Fruit fly (Drosophila melanogaster) Kc167 (cell line): ENCODE measurements around the gene roq.

Experiments used
- Myc ChIP-seq: fragments of >200 bp; optimal IDR thresholded peaks from 2 replicates; lab custom pipeline; 2017; ENCODE audit warnings: missing external identifiers
- Sin3A ChIP-seq: fragments of >200 bp; optimal IDR thresholded peaks from 2 replicates; lab custom pipeline; 2018; ENCODE audit warnings: missing external identifiers
- h ChIP-seq: fragments of >200 bp; optimal IDR thresholded peaks from 3 replicates; lab custom pipeline; 2018; ENCODE audit warnings: missing external identifiers
- insv ChIP-seq: fragments of >200 bp; optimal IDR thresholded peaks from 3 replicates; lab custom pipeline; 2018; ENCODE audit warnings: missing external identifiers
- psq ChIP-seq: fragments of >200 bp; optimal IDR thresholded peaks from 2 replicates; lab custom pipeline; 2017; ENCODE audit warnings: missing external identifiers
- ttk ChIP-seq: sonication (Bioruptor generic); optimal IDR thresholded peaks from 2 replicates; lab custom pipeline; 2017; ENCODE audit warnings: missing external identifiers

roq gene

dm6 chr3L:16377768-16378764 lies at the start of gene roq:
TSS of gene roq (minus strand) at chr3L:16378566.
- TF ChIP-seq h (lab: Kevin White, UChicago) (no peak), Sin3A (no peak), ttk (no peak), Myc (no peak), psq (no peak), insv (lab: Kevin White, UChicago) (no peak)

DNA sequence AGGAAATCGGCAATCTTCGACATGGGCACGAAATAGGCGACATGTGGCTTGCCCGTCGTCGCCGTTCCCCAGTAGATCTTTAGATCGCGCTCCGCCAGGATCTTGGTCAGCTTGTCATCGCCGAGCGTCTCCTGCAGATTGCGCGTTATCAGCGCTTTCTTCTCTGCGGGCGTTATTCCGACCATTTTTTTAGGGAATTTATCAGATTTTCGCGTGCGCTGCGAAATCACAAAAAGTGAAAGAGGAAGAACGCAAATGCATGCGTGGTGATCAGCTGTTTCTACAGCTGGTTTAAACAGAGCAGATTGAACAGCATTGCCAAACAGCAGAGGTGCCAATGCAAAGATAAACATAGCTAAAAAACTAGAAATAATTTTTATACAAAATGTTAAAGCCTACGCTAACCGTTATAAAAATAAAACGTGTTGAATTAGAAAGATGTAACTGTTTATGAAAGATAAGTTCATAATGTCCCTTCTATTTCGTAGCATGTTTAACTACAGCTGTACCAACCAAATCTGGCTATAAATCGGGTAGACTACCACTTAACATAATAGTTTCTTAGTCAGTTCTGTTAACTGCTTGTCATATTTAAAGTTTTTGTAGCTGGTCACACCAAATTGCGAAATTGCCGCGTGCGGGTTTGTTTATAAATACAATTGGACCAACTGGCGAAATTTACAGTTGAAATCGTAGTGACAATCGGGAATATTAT lies 40.9 kb upstream of the roq start, which contains the start of the genes TyrRS and CG33158:
Gene TyrRS, minus strand, starts transcription at position 244 of the 715 bp plus-strand sequence.
Gene CG33158, plus strand, starts transcription at position 539 of the 715 bp plus-strand sequence.
- TF ChIP-seq Myc (no peak), Sin3A (no peak), insv (lab: Kevin White, UChicago) (no peak), psq (no peak), ttk (no peak), h (lab: Kevin White, UChicago) (no peak)

DNA sequence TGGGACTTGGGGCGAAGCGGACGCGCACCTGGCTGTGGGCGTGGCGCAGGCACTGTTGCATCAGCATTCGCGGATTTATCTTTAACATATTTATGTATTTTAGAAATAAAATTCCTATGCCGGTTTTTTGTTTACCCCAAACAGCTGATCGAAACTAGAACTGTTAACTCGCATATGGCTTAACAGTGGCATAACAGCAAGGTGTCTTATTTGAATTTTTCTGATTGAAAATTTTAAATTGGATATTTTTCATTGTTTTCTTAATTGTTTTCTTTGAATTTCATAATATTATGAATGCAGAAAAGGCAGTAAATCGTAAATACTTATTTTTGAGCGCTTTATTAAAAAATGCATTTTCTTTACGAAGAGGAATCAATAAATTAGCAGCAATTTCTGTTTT lies 38.7 kb upstream of the roq start, which contains the start of gene GluRS-m:
Gene GluRS-m, minus strand, starts transcription at position 154 of the 400 bp plus-strand sequence.
- TF ChIP-seq Myc (no peak), h (lab: Kevin White, UChicago) (no peak), psq (no peak), ttk (no peak), insv (lab: Kevin White, UChicago) (no peak), Sin3A (no peak)

- TF ChIP-seq psq = no peak
- TF ChIP-seq insv (lab: Kevin White, UChicago) = no peak
Observed at dm6 chr3L:16412394-16412950, 34.1 kb upstream of the roq start, which contains the start of gene Serinc. TSS of gene Serinc (plus strand) at chr3L:16412722.

- no peak for TF ChIP-seq Sin3A
- no peak for TF ChIP-seq psq
- no peak for TF ChIP-seq insv (lab: Kevin White, UChicago)
- no peak for TF ChIP-seq h (lab: Kevin White, UChicago)
- no peak for TF ChIP-seq Myc
- TF ChIP-seq ttk = no peak
Observed at dm6 chr3L:16411566-16411965, 33.2 kb upstream of the roq start, which contains the start of gene fax. TSS of gene fax (minus strand) at chr3L:16411828.

- TF ChIP-seq psq (no peak), ttk (no peak)
Observed at dm6 chr3L:16410234-16411119, 32.1 kb upstream of the roq start.

DNA sequence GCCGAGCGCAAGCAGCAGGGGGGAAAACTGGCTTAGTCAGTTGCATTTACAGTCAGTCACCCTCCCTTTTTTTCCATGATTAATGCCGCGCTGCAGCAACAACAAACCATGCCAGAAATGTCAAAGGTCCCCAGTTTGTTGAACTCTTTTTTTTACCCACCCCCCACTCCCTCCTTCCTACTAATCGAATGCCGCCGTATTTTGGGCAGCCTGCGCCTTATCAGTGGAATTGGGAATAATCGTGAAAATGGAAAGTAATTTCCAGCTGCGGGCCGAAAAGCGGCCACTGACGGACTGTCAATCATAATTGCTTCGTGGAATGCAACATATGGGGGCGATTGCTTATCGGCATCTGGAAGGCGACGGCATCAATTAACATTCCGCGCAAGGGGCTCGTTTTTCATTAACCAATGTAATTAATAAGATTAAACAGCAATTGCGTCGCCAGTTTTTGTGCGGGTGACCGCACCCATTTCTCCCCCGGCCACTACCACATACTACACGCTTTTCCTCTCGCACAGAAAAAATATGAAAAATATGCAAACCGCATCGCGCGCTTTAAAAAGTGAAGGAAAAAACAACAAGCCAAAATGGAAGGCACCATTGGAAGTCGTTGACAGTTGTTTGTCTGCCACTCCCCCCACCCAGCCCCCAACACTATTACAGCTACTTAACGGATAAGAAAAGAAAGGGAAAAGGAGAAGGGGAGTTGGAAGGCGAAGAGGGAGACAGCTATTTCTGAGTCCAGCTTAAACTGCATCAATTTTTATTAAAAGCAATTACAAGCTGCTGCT lies 31.3 kb upstream of the roq start:
- no peak for TF ChIP-seq Myc
- no peak for TF ChIP-seq Sin3A
- no peak for TF ChIP-seq insv (lab: Kevin White, UChicago)
- TF ChIP-seq psq = no peak
- no peak for TF ChIP-seq ttk
- TF ChIP-seq h (lab: Kevin White, UChicago) = no peak

DNA sequence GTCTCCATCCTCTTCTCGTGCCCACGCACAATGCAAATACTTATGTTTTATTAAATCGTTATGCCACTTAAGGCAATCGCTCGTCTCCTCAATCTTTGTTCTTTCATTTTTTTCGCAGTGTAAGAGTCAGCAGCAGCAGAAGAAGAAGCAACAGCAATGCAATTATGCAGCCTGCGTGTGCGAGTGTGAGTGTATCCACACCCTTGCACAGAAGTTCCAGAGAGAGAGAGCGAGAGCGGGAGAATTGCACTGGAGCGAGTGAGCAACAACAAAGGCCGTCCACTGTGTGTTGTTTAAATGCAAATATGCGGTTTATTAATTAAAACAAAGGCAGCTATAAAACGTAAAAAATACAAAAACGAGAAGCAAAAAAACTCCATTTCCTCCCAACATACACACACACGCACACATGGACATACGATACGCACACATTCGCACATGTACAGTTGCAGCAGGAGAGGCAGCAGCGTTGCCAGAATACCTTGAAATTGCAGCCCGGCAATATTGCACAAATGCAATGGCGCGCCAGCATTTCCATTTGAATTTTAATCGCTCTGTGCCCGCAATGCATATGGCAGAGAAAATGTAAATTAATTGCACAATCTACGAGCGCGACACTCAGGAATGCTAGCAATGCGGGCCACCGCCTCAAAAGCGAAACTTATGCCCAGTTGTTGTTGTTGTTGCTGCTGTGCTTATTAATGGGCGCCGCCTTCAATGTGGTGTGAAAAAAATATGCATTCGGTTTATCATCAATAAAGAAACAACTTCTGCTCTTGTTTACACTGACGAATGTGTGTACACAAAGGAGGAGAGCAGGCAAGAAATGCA lies 30.5 kb upstream of the roq start:
- TF ChIP-seq insv (lab: Kevin White, UChicago) (no peak), Myc (no peak), ttk (no peak), psq (no peak), h (lab: Kevin White, UChicago) (no peak), Sin3A (no peak)

dm6 chr3L:16407815-16408608 lies 29.6 kb upstream of the roq start:
- TF ChIP-seq insv (lab: Kevin White, UChicago) = no peak
- TF ChIP-seq h (lab: Kevin White, UChicago) = no peak
- TF ChIP-seq psq = no peak
- no peak for TF ChIP-seq Myc
- no peak for TF ChIP-seq ttk

- TF ChIP-seq h (lab: Kevin White, UChicago) (no peak), Sin3A (no peak), ttk (no peak), Myc (no peak), insv (lab: Kevin White, UChicago) (no peak), psq (no peak)
Observed at dm6 chr3L:16402253-16402652, 23.9 kb upstream of the roq start.
